Worm (Caenorhabditis elegans) whole organism, L2 larva: ENCODE measurements around the gene cec-3.

Experiments
- C34F6.9 ChIP-seq: fragments of 150-350 bp; optimal IDR thresholded peaks from 2 replicates; lab custom pipeline; 2014; ENCODE audit warnings: missing biosample characterization, missing genetic modification characterization
- F13H6.1 ChIP-seq: sonication (generic microtip); optimal IDR thresholded peaks from 2 replicates; lab custom pipeline; 2016; ENCODE audit warnings: missing genetic modification characterization, missing compliant biosample characterization
- R02D3.7 ChIP-seq: fragments of 150-350 bp; optimal IDR thresholded peaks from 2 replicates; lab custom pipeline; 2014; ENCODE audit warnings: missing biosample characterization, missing genetic modification characterization
- Y55F3AM.14 ChIP-seq: fragments of 200-800 bp; sonication (Bioruptor generic); optimal IDR thresholded peaks from 2 replicates; lab custom pipeline; 2018; ENCODE audit warnings: mild to moderate bottlenecking, missing genetic modification characterization, missing compliant biosample characterization
- ZK546.5 ChIP-seq: sonication (generic microtip); optimal IDR thresholded peaks from 2 replicates; lab custom pipeline; 2017; ENCODE audit warnings: missing biosample characterization, missing genetic modification characterization
- alr-1 ChIP-seq: fragments of 150-350 bp; optimal IDR thresholded peaks from 2 replicates; lab custom pipeline; 2014; ENCODE audit warnings: missing biosample characterization, missing genetic modification characterization
- aly-2 ChIP-seq: fragments of 150-350 bp; optimal IDR thresholded peaks from 2 replicates; lab custom pipeline; 2014; ENCODE audit warnings: missing biosample characterization, missing genetic modification characterization
- ama-1 ChIP-seq: fragments of 150-350 bp; optimal IDR thresholded peaks from 2 replicates; lab custom pipeline; 2018; ENCODE audit warnings: inconsistent platforms
- ceh-16 ChIP-seq: fragments of 150-350 bp; optimal IDR thresholded peaks from 2 replicates; lab custom pipeline; 2014; ENCODE audit warnings: missing biosample characterization, missing genetic modification characterization
- ceh-82 ChIP-seq: fragments of 150-350 bp; optimal IDR thresholded peaks from 2 replicates; lab custom pipeline; 2014; ENCODE audit warnings: missing biosample characterization, missing genetic modification characterization
- crh-2 ChIP-seq: sonication (generic microtip); optimal IDR thresholded peaks from 2 replicates; lab custom pipeline; 2017; ENCODE audit warnings: missing biosample characterization, missing genetic modification characterization
- dmd-4 ChIP-seq: sonication (generic microtip); optimal IDR thresholded peaks from 2 replicates; lab custom pipeline; 2017; ENCODE audit warnings: missing biosample characterization, missing genetic modification characterization
- elt-1 ChIP-seq: fragments of 150-350 bp; optimal IDR thresholded peaks from 2 replicates; lab custom pipeline; 2014; ENCODE audit warnings: missing biosample characterization, missing genetic modification characterization
- elt-3 ChIP-seq: sonication (generic microtip); optimal IDR thresholded peaks from 2 replicates; lab custom pipeline; 2017; ENCODE audit warnings: missing biosample characterization, missing genetic modification characterization
- fos-1 ChIP-seq: fragments of 150-350 bp; optimal IDR thresholded peaks from 2 replicates; lab custom pipeline; 2014; ENCODE audit warnings: missing biosample characterization, missing genetic modification characterization
- gmeb-1 ChIP-seq: fragments of 150-350 bp; optimal IDR thresholded peaks from 2 replicates; lab custom pipeline; 2014; ENCODE audit warnings: missing biosample characterization, missing genetic modification characterization
- lin-11 ChIP-seq: fragments of 150-350 bp; sonication (generic microtip); optimal IDR thresholded peaks from 2 replicates; lab custom pipeline; 2014; ENCODE audit warnings: missing biosample characterization, missing genetic modification characterization, inconsistent platforms, mixed read lengths
- lin-13 ChIP-seq: fragments of 150-350 bp; optimal IDR thresholded peaks from 2 replicates; lab custom pipeline; 2014; ENCODE audit warnings: missing biosample characterization, missing genetic modification reagents, missing genetic modification characterization
- lsy-2 ChIP-seq, 2 experiments: fragments of 150-350 bp in 1 of 2; sonication (generic microtip) in 1 of 2; optimal IDR thresholded peaks; 2 replicates each; lab custom pipeline; 2014 to 2017; ENCODE audit warnings: missing biosample characterization in 2 of 2, missing genetic modification characterization in 2 of 2
- mab-5 ChIP-seq: fragments of 150-350 bp; optimal IDR thresholded peaks from 2 replicates; lab custom pipeline; 2014; ENCODE audit warnings: missing biosample characterization, missing genetic modification characterization
- mbf-1 ChIP-seq: sonication (generic microtip); optimal IDR thresholded peaks from 2 replicates; lab custom pipeline; 2017; ENCODE audit warnings: missing biosample characterization, missing genetic modification characterization
- mdl-1 ChIP-seq, 2 experiments: fragments of 150-350 bp in 1 of 2; sonication (generic microtip) in 1 of 2; optimal IDR thresholded peaks; 2 replicates each; lab custom pipeline; 2017; ENCODE audit warnings: missing biosample characterization in 2 of 2, missing genetic modification characterization in 2 of 2
- nhr-10 ChIP-seq: sonication (generic microtip); optimal IDR thresholded peaks from 2 replicates; lab custom pipeline; 2017; ENCODE audit warnings: missing biosample characterization, missing genetic modification characterization
- nhr-11 ChIP-seq: fragments of 150-350 bp; optimal IDR thresholded peaks from 2 replicates; lab custom pipeline; 2014; ENCODE audit warnings: missing biosample characterization, missing genetic modification characterization
- nhr-12 ChIP-seq: fragments of 150-350 bp; optimal IDR thresholded peaks from 2 replicates; lab custom pipeline; 2014; ENCODE audit warnings: missing biosample characterization, missing genetic modification characterization
- nhr-129 ChIP-seq: fragments of 150-350 bp; optimal IDR thresholded peaks from 2 replicates; lab custom pipeline; 2014; ENCODE audit warnings: missing biosample characterization, missing genetic modification characterization
- nhr-21 ChIP-seq: fragments of 150-350 bp; optimal IDR thresholded peaks from 2 replicates; lab custom pipeline; 2014; ENCODE audit warnings: missing biosample characterization, missing genetic modification characterization
- nhr-23 ChIP-seq: fragments of 150-350 bp; optimal IDR thresholded peaks from 2 replicates; lab custom pipeline; 2014; ENCODE audit warnings: missing biosample characterization, missing genetic modification reagents, missing genetic modification characterization
- nhr-237 ChIP-seq: fragments of 150-350 bp; optimal IDR thresholded peaks from 2 replicates; lab custom pipeline; 2014; ENCODE audit warnings: missing biosample characterization, missing genetic modification characterization
- nhr-25 ChIP-seq: fragments of 150-350 bp; sonication (generic microtip); optimal IDR thresholded peaks from 3 replicates; lab custom pipeline; 2014; ENCODE audit warnings: missing biosample characterization, missing genetic modification characterization
- nhr-77 ChIP-seq: fragments of 150-350 bp; optimal IDR thresholded peaks from 2 replicates; lab custom pipeline; 2014; ENCODE audit warnings: missing biosample characterization, missing genetic modification characterization
- peb-1 ChIP-seq: fragments of 150-350 bp; optimal IDR thresholded peaks from 2 replicates; lab custom pipeline; 2014; ENCODE audit warnings: missing biosample characterization, missing genetic modification characterization
- skn-1 ChIP-seq: sonication (generic microtip); optimal IDR thresholded peaks from 2 replicates; lab custom pipeline; 2017; ENCODE audit warnings: missing biosample characterization, missing genetic modification characterization
- sma-3 ChIP-seq: sonication (generic microtip); optimal IDR thresholded peaks from 2 replicates; lab custom pipeline; 2016; ENCODE audit warnings: missing genetic modification reagents, missing genetic modification characterization, missing compliant biosample characterization
- sma-9 ChIP-seq, 2 experiments: fragments of 150-350 bp in 1 of 2; sonication (generic microtip) in 1 of 2; optimal IDR thresholded peaks; 2 replicates each; lab custom pipeline; 2014 to 2016; ENCODE audit warnings: missing genetic modification characterization in 2 of 2, mild to moderate bottlenecking in 1 of 2, missing biosample characterization in 1 of 2, missing compliant biosample characterization in 1 of 2, missing genetic modification reagents in 1 of 2, moderate library complexity in 1 of 2
- unc-39 ChIP-seq: fragments of 150-350 bp; optimal IDR thresholded peaks from 2 replicates; lab custom pipeline; 2014; ENCODE audit warnings: missing biosample characterization, missing genetic modification characterization
- unc-55 ChIP-seq: fragments of 150-350 bp; sonication (generic microtip); optimal IDR thresholded peaks from 3 replicates; lab custom pipeline; 2014; ENCODE audit warnings: missing biosample characterization, missing genetic modification reagents, missing genetic modification characterization
- unc-62 ChIP-seq: fragments of 150-350 bp; optimal IDR thresholded peaks from 2 replicates; lab custom pipeline; 2014; ENCODE audit warnings: missing biosample characterization, missing genetic modification reagents, missing genetic modification characterization
- zag-1 ChIP-seq: fragments of 150-350 bp; optimal IDR thresholded peaks from 2 replicates; lab custom pipeline; 2014; ENCODE audit warnings: missing biosample characterization, missing genetic modification characterization
- ztf-1 ChIP-seq: fragments of 200-800 bp; sonication (Bioruptor generic); conservative IDR thresholded peaks from 2 replicates; pipeline ENCODE4 v1.3.6; 2022; ENCODE audit warnings: missing genetic modification characterization, missing compliant biosample characterization
- ztf-4 ChIP-seq: fragments of 150-350 bp; optimal IDR thresholded peaks from 2 replicates; lab custom pipeline; 2014; ENCODE audit warnings: missing biosample characterization, missing genetic modification characterization

cec-3 gene

DNA sequence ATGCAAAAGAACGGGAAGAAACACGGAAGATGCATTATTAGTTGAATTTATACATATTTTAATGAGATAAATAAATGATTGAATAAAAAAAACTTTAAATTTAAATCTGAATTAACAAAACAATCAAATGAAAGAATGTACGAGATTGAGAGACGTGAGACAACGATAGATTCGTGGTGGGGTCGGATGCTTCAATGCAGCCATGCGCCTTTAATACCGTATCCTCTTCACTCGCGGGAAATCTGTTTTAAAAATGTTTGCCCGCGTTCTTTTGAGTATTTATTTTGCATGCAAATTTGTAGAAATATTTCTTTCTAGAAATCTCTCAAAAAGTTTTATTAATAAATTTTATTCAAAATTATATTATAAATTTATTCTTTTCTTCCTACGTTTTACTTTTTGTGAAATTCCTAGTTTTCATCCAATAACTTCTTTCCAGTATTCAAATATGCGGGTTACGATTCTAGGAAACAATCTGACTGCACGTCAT, 23.0 kb upstream of the cec-3 start, which contains the start of gene perm-1:
Gene perm-1, plus strand, starts transcription at position 440 of the 490 bp plus-strand sequence.
- TF ChIP-seq lsy-2 (tag; optimal IDR thresholded peaks at IDR 0.05; lab: Kevin White, UChicago): peak in 1 of 2 experiments; percentile 53
- TF ChIP-seq lin-13: no peak

DNA sequence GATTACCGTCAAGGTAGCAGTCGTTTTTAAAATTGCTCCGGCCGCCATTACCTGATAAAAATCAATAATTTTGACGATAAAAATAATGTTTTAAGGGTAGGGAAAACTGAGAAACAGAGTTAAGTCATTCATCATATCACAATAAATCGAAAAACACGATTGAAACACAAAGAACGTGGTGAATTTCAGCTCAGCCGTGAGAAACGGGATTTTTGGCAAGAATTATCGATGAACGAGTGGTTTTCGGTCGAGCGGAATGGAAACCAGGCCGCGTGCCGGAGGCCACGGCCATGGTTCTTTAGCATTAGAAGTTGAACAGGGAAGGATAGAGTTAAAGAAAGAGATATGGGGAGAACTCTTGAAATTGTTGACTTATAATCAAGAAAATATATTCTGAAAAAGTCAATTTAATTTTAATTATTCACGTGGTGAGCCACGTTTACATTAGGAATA, 21.9 kb upstream of the cec-3 start, which contains the start of the genes vha-4 and T01H3.5:
Gene vha-4, minus strand, starts transcription at position 51 of the 453 bp plus-strand sequence.
Gene T01H3.5, plus strand, starts transcription at position 351 of the 453 bp plus-strand sequence.
- TF ChIP-seq elt-1: no peak
- no peak for TF ChIP-seq elt-3 (tag; lab: Kevin White, UChicago)
- TF ChIP-seq zag-1 (tag; lab: Kevin White, UChicago): no peak
- no peak for TF ChIP-seq nhr-21 (tag; lab: Kevin White, UChicago)
- no peak for TF ChIP-seq lin-11
- no peak for TF ChIP-seq dmd-4 (tag; lab: Kevin White, UChicago)
- no peak for TF ChIP-seq C34F6.9 (tag; lab: Kevin White, UChicago)
- no peak for TF ChIP-seq ceh-16 (tag; lab: Kevin White, UChicago)
- no peak for TF ChIP-seq R02D3.7
- peak; percentile 5 for TF ChIP-seq nhr-129 (tag; lab: Kevin White, UChicago)
- TF ChIP-seq nhr-237 (tag; lab: Kevin White, UChicago): no peak
- TF ChIP-seq aly-2: no peak
- no peak for TF ChIP-seq mdl-1 (tag; optimal IDR thresholded peaks at IDR 0.05; lab: Kevin White, UChicago)
- TF ChIP-seq lsy-2 (tag; optimal IDR thresholded peaks at IDR 0.05; lab: Kevin White, UChicago): peak in 1 of 2 experiments; percentile 12
- TF ChIP-seq fos-1 (tag; lab: Kevin White, UChicago): peak; percentile 62
- TF ChIP-seq alr-1 (tag; lab: Kevin White, UChicago): no peak
- TF ChIP-seq skn-1 (tag; lab: Kevin White, UChicago): no peak
- TF ChIP-seq nhr-25 (tag; lab: Kevin White, UChicago): no peak
- peak; percentile 16 for TF ChIP-seq unc-55
- TF ChIP-seq nhr-11: no peak
- no peak for TF ChIP-seq ztf-4 (tag; lab: Kevin White, UChicago)
- TF ChIP-seq nhr-77 (tag; lab: Kevin White, UChicago): no peak
- TF ChIP-seq unc-39 (tag; lab: Kevin White, UChicago): no peak
- TF ChIP-seq ceh-82 (tag; lab: Kevin White, UChicago): no peak
- TF ChIP-seq lin-13: no peak
- TF ChIP-seq mbf-1 (tag; lab: Kevin White, UChicago): no peak
- TF ChIP-seq F13H6.1 (tag; lab: Kevin White, UChicago): no peak
- TF ChIP-seq Y55F3AM.14 (GFP tag; lab: Kevin White, UChicago): no peak
- TF ChIP-seq gmeb-1: no peak
- TF ChIP-seq mab-5 (tag; lab: Kevin White, UChicago): no peak
- no peak for TF ChIP-seq nhr-12 (tag; lab: Kevin White, UChicago)
- no peak for TF ChIP-seq sma-3 (GFP tag; lab: Kevin White, UChicago)

DNA sequence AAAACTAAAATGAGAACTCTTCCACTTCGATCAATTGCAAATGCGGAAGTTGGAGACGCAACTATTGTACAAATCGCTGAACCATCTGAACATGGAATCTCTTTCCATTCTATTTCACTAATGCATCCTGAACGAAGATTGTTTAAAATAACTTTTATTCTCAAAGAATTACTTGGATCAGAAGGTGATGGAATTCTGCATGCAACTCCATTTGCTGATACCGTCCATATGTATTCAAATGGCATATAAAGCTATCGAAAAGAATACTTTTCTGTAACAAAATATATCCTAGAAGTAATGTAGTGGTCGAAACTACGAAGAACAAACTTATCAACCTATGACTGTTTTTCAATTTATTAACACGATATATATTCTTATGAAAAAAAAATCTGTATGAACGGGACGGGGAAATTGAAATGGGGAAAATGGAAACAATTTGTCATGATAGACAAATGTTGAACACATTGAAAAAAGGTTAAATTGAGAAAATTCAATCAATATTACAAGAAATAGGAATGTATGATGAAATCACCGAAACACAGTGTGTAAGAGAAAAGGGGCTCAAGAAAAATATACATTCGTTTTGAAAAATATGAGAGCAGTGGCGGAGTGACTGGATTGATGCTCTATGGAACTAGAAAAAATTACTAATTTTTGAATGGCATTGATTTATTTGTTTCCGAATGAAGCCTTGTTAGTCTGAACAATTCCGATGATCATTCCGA, 20.5 kb upstream of the cec-3 start, which contains the start of gene T01H3.2:
Gene T01H3.2, minus strand, starts transcription at position 251 of the 725 bp plus-strand sequence.
- peak; percentile 2 for TF ChIP-seq ama-1 (lab: Kevin White, UChicago)
- peak; percentile 3 for TF ChIP-seq crh-2 (tag; lab: Kevin White, UChicago)
- no peak for TF ChIP-seq peb-1 (tag; lab: Kevin White, UChicago)
- TF ChIP-seq F13H6.1 (tag; lab: Kevin White, UChicago): no peak
- peak in 1 of 2 experiments; percentile 12 for TF ChIP-seq lsy-2 (tag; optimal IDR thresholded peaks at IDR 0.05; lab: Kevin White, UChicago)
- TF ChIP-seq ceh-82 (tag; lab: Kevin White, UChicago): no peak

DNA sequence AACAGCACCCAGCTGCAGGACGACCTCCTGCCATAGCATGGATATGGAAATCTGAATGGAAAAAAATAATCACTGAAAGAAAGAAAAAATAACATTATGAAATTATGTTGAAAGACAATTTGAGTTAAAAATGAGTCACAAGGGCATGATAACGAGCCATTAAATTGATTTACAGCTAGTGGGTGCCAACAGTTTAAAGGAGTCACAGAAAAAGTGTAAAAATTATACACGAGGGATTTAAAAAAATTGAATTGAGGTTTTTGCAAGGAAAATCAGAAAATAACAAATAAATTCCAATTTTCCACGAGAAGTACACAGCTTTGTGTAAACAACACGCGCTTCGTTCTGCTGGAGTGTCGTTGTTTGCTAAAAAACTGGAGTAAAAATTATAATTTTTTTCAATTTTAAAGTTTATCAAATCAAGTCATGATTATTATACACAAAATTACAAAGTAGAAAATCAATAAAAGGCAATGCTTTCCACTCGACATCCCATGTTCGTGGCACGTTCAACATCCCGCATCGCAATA, 16.5 kb upstream of the cec-3 start, which contains the start of gene T01H3.3:
Gene T01H3.3, minus strand, starts transcription at position 51 of the 530 bp plus-strand sequence.
- TF ChIP-seq skn-1 (tag; lab: Kevin White, UChicago): no peak
- no peak for TF ChIP-seq nhr-77 (tag; lab: Kevin White, UChicago)
- peak; percentile 36 for TF ChIP-seq nhr-129 (tag; lab: Kevin White, UChicago)
- TF ChIP-seq nhr-11: no peak
- TF ChIP-seq nhr-25 (tag; lab: Kevin White, UChicago): peak; percentile 31
- no peak for TF ChIP-seq ztf-4 (tag; lab: Kevin White, UChicago)
- peak; percentile 32 for TF ChIP-seq sma-9 (GFP tag; optimal IDR thresholded peaks at IDR 0.05; lab: Kevin White, UChicago)
- TF ChIP-seq sma-9 (tag; optimal IDR thresholded peaks at IDR 0.05; lab: Kevin White, UChicago): no peak
- no peak for TF ChIP-seq nhr-237 (tag; lab: Kevin White, UChicago)
- no peak for TF ChIP-seq ceh-82 (tag; lab: Kevin White, UChicago)
- no peak for TF ChIP-seq R02D3.7
- TF ChIP-seq aly-2: no peak
- TF ChIP-seq unc-55: peak; percentile 77
- no peak for TF ChIP-seq ztf-1 (GFP tag; lab: Robert Waterston, UW)
- peak; percentile 16 for TF ChIP-seq gmeb-1
- no peak for TF ChIP-seq ZK546.5 (tag; lab: Kevin White, UChicago)
- peak; percentile 11 for TF ChIP-seq lin-11
- no peak for TF ChIP-seq elt-3 (tag; lab: Kevin White, UChicago)
- peak in 1 of 2 experiments; percentile 82 for TF ChIP-seq lsy-2 (tag; optimal IDR thresholded peaks at IDR 0.05; lab: Kevin White, UChicago)
- no peak for TF ChIP-seq unc-62
- TF ChIP-seq mab-5 (tag; lab: Kevin White, UChicago): no peak
- no peak for TF ChIP-seq nhr-12 (tag; lab: Kevin White, UChicago)
- TF ChIP-seq ama-1 (lab: Kevin White, UChicago): no peak
- no peak for TF ChIP-seq ceh-16 (tag; lab: Kevin White, UChicago)
- no peak for TF ChIP-seq zag-1 (tag; lab: Kevin White, UChicago)
- TF ChIP-seq nhr-10 (tag; lab: Kevin White, UChicago): no peak
- no peak for TF ChIP-seq nhr-23 (tag; lab: Kevin White, UChicago)
